Fruit fly (Drosophila melanogaster) whole organism: ENCODE measurements around the gene CG32829.

Experiments used
- CG8478 ChIP-seq: fragments of >200 bp; optimal IDR thresholded peaks from 2 replicates; lab custom pipeline; 2018; ENCODE audit warnings: inconsistent platforms
- Dll ChIP-seq: fragments of >200 bp; optimal IDR thresholded peaks from 2 replicates; lab custom pipeline; 2017
- EcR ChIP-seq, 2 experiments: fragments of >200 bp; optimal IDR thresholded peaks; 2 replicates each; lab custom pipeline; 2017; ENCODE audit warnings: missing biosample characterization in 2 of 2, missing genetic modification characterization in 2 of 2, missing genetic modification reagents in 2 of 2
- pan ChIP-seq: fragments of >200 bp; optimal IDR thresholded peaks from 2 replicates; lab custom pipeline; 2017
- psq ChIP-seq: fragments of >200 bp; optimal IDR thresholded peaks from 2 replicates; lab custom pipeline; 2017
- usp ChIP-seq: fragments of >200 bp; optimal IDR thresholded peaks from 2 replicates; lab custom pipeline; 2017; ENCODE audit warnings: missing biosample characterization, missing genetic modification characterization, mixed read lengths

dm6 chr2L:6920661-6921359, 4.6 kb upstream of the CG32829 start, which contains the start of gene Hrb27C:
- TF ChIP-seq usp (GFP tag; lab: Kevin White, UChicago) (no peak), psq (lab: Kevin White, UChicago) (no peak), pan (lab: Kevin White, UChicago) (no peak), CG8478 (lab: Kevin White, UChicago) (peak; percentile 33), Dll (lab: Kevin White, UChicago) (no peak), EcR (GFP tag; optimal IDR thresholded peaks at IDR 0.05; lab: Kevin White, UChicago) (no peak)
